Fruit fly (Drosophila melanogaster): ENCODE results near the gene tal-2A.

Gene tal-2A

DNA sequence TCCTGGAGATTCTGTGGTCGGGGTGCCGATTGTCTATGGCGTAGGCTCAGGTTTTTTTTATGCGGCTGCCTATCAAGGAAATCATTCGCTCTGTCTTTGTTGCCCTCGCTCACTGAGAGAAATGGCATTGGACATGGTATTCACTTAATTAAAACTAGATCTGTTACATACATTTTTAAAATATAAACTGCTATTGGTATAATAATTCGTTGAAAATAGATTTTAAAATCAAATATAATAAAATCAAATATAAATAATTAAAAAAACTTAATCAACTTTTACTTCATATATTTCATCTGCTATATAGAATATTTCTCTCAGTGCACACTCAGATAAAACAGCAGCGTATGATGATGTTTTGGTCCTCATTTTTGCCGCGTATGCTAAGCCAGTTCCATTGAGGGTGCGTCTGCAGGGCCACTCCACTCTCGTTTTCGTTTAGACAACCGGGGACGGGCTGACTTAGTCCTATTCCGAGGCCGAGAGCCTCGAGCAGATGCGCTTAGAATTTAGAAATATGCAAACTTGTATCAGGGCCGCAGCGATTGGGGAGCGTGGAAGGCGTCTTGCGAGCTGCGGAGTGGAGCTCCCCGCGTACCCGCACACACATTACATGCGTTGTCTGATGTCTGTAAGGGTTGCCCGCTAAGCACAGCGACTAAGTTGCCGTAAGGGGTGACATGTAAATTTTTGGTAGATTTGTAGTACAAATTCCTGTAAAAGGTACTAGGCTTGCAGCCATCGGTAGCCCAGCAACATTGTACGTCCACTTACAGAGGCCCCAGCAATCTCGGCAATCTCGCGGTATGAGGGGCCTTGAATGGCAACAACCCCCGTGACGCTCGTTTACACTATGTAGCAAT is 13.1 kb upstream of the tal-2A start (continued):
- TF ChIP-seq Lim3 (GFP tag; IDR thresholded peaks at IDR 0.05) = no peak
- no peak for TF ChIP-seq gsb (GFP tag; IDR thresholded peaks at IDR 0.05)
- peak; percentile 62 for TF ChIP-seq gsb-n (tag; optimal IDR thresholded peaks at IDR 0.05)
- no peak for TF ChIP-seq CG11560 (tag; IDR thresholded peaks at IDR 0.05)
- no peak for TF ChIP-seq CG10543 (GFP tag; optimal IDR thresholded peaks at IDR 0.05)
- peak; percentile 37 for TF ChIP-seq nmo (GFP tag; optimal IDR thresholded peaks at IDR 0.05)
- peak in 1 of 2 experiments; percentile 3 for TF ChIP-seq dpn (GFP tag; optimal IDR thresholded peaks at IDR 0.05)
- TF ChIP-seq trem (tag; optimal IDR thresholded peaks at IDR 0.05) = peak; percentile 43
- TF ChIP-seq Scr (GFP tag; IDR thresholded peaks at IDR 0.05; ENCODE audit: partially characterized antibody) = no peak
- TF ChIP-seq fd3F (GFP tag; optimal IDR thresholded peaks at IDR 0.05) = no peak
- TF ChIP-seq CG9727 (GFP tag; optimal IDR thresholded peaks at IDR 0.05) = peak; percentile 82
- peak; percentile 67 for TF ChIP-seq Ets65A (GFP tag)
- TF ChIP-seq CG3065 (GFP tag; optimal IDR thresholded peaks at IDR 0.05) = no peak
- no peak for TF ChIP-seq Myb (GFP tag; optimal IDR thresholded peaks at IDR 0.05)
- TF ChIP-seq CG15011 (GFP tag; optimal IDR thresholded peaks at IDR 0.05) = no peak
- TF ChIP-seq sna (GFP tag; IDR thresholded peaks at IDR 0.05; ENCODE audit: partially characterized antibody) = no peak
- no peak for TF ChIP-seq CG8290 (GFP tag; optimal IDR thresholded peaks at IDR 0.05)
- no peak for TF ChIP-seq CG8290 (tag; optimal IDR thresholded peaks at IDR 0.05)
- no peak for TF ChIP-seq Aef1 (GFP tag; IDR thresholded peaks at IDR 0.05)
- peak; percentile 40 for TF ChIP-seq CG8388 (GFP tag; optimal IDR thresholded peaks at IDR 0.05)
- no peak for TF ChIP-seq ewg (GFP tag; optimal IDR thresholded peaks at IDR 0.05)
- TF ChIP-seq sob (GFP tag; IDR thresholded peaks at IDR 0.05) = no peak
- peak; percentile 28 for TF ChIP-seq CG15601 (tag; optimal IDR thresholded peaks at IDR 0.05)
- no peak for TF ChIP-seq CTCF (GFP tag; optimal IDR thresholded peaks at IDR 0.05)
- no peak for TF ChIP-seq Lpt (GFP tag; optimal IDR thresholded peaks at IDR 0.05)
- TF ChIP-seq pita (GFP tag; optimal IDR thresholded peaks at IDR 0.05) = no peak
- TF ChIP-seq CG7839 (tag; optimal IDR thresholded peaks at IDR 0.05) = peak; percentile 63
- no peak for TF ChIP-seq CG5953 (GFP tag; IDR thresholded peaks at IDR 0.05)
- no peak; the same call in 1 of the 2 replicates for TF ChIP-seq Bgb (GFP tag; IDR thresholded peaks at IDR 0.05; ENCODE audit: partially characterized antibody)
- TF ChIP-seq fd102C (GFP tag; optimal IDR thresholded peaks at IDR 0.05) = peak; percentile 2
- no peak for TF ChIP-seq Elba2 (GFP tag; optimal IDR thresholded peaks at IDR 0.05)
- no peak for TF ChIP-seq zfh1 (GFP tag; IDR thresholded peaks at IDR 0.05)
- no peak for TF ChIP-seq p53 (GFP tag; optimal IDR thresholded peaks at IDR 0.05)
- TF ChIP-seq emc (GFP tag; optimal IDR thresholded peaks at IDR 0.05) = no peak
- TF ChIP-seq pum (GFP tag; optimal IDR thresholded peaks at IDR 0.05) = no peak
- TF ChIP-seq Vsx1 (GFP tag; optimal IDR thresholded peaks at IDR 0.05) = peak; percentile 13
- TF ChIP-seq CG13624 (GFP tag; optimal IDR thresholded peaks at IDR 0.05) = no peak
- TF ChIP-seq TFAM (GFP tag; optimal IDR thresholded peaks at IDR 0.05) = no peak
- no peak; the same call in 2 of the 3 replicates for TF ChIP-seq tgo (GFP tag; IDR thresholded peaks at IDR 0.05)
- no peak for TF ChIP-seq CG11456 (GFP tag; IDR thresholded peaks at IDR 0.05)
- no peak for TF ChIP-seq usp (GFP tag; optimal IDR thresholded peaks at IDR 0.05)
- TF ChIP-seq phol (tag; optimal IDR thresholded peaks at IDR 0.05) = peak; percentile 54
- no peak for TF ChIP-seq NfI (GFP tag; optimal IDR thresholded peaks at IDR 0.05)
- TF ChIP-seq Awh (GFP tag; IDR thresholded peaks at IDR 0.05) = no peak
- peak; percentile 22 for TF ChIP-seq HHEX (GFP tag; optimal IDR thresholded peaks at IDR 0.05)
- TF ChIP-seq CG4854 (GFP tag; optimal IDR thresholded peaks at IDR 0.05) = no peak
- TF ChIP-seq Meics (GFP tag; optimal IDR thresholded peaks at IDR 0.05) = peak; percentile 30
- TF ChIP-seq CG6791 (GFP tag; IDR thresholded peaks at IDR 0.05; ENCODE audit: partially characterized antibody) = 0 out of 3 replicates have a peak, but pooled peaks have one; percentile 14
- peak; percentile 76 for TF ChIP-seq crol (GFP tag; IDR thresholded peaks at IDR 0.05)
- TF ChIP-seq CG2202 (tag; optimal IDR thresholded peaks at IDR 0.05) = no peak

All from whole organism, embryonic.